Worm (Caenorhabditis elegans): ENCODE measurements around the gene clec-66.

DNA sequence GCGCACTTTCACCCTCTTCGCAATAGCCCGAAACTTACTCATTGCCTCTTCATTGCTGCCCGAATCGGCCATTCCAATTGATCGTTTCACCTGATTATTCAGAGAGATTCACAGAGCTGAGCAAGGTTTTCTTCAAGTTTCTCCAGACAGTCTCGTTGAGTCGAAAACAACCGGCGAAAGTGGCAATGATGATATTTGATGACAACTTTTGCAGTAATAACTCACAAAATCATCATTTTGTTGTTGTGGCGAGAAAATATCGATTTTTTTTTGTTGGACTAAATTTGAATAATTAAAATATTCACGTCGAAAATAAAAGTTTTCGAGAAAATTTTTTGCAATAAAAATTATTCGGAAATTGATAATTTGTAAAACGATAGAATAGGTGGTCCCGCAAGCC, 38.6 kb upstream of the clec-66 start, which contains the start of gene snf-5:
- no peak for TF ChIP-seq vab-15 (tag; optimal IDR thresholded peaks at IDR 0.05)
- no peak for TF ChIP-seq irx-1 (tag; optimal IDR thresholded peaks at IDR 0.05)
- no peak for TF ChIP-seq unc-130 (tag; optimal IDR thresholded peaks at IDR 0.05)
- TF ChIP-seq lin-15B (tag; optimal IDR thresholded peaks at IDR 0.05) = no peak
- no peak for TF ChIP-seq tbx-2 (tag; optimal IDR thresholded peaks at IDR 0.05)
- no peak for TF ChIP-seq hpl-2 (GFP tag; optimal IDR thresholded peaks at IDR 0.05)
- TF ChIP-seq nhr-77 (tag; optimal IDR thresholded peaks at IDR 0.05) = no peak
- TF ChIP-seq fos-1 (tag; optimal IDR thresholded peaks at IDR 0.05) = no peak
- TF ChIP-seq nhr-28 (tag; optimal IDR thresholded peaks at IDR 0.05) = no peak
- no peak for TF ChIP-seq mdl-1 (tag; optimal IDR thresholded peaks at IDR 0.05)
- TF ChIP-seq C16A3.4 (tag; optimal IDR thresholded peaks at IDR 0.05) = no peak
- no peak for TF ChIP-seq nhr-237 (tag; optimal IDR thresholded peaks at IDR 0.05)

All from whole organism, L1 larva.